Fruit fly (Drosophila melanogaster) whole organism, embryonic: Measurements from ENCODE around the gene CG16953.

ENCODE experiments used
- ATbp ChIP-seq: fragments of 200-800 bp; sonication (Bioruptor generic); optimal IDR thresholded peaks from 2 replicates; lab custom pipeline; 2017; ENCODE audit warnings: missing biosample characterization, mild to moderate bottlenecking, missing genetic modification characterization, missing genetic modification reagents
- Adf1 ChIP-seq: fragments of 200-800 bp; sonication (Bioruptor generic); IDR thresholded peaks from 2 replicates; pipeline ENCODE4 v1.3.6; 2022; ENCODE audit warnings: missing biosample characterization, missing genetic modification characterization
- CG10565 ChIP-seq: fragments of 200-800 bp; sonication (Bioruptor generic); optimal IDR thresholded peaks from 3 replicates; lab custom pipeline; 2016; ENCODE audit warnings: missing biosample characterization, mild to moderate bottlenecking, missing genetic modification characterization
- CG10959 ChIP-seq: fragments of 200-800 bp; sonication (Bioruptor generic); IDR thresholded peaks from 2 replicates; pipeline ENCODE4 v1.3.6; 2022; ENCODE audit warnings: missing biosample characterization, missing genetic modification characterization
- CG11723 ChIP-seq: fragments of 200-800 bp; sonication (Bioruptor generic); optimal IDR thresholded peaks from 2 replicates; lab custom pipeline; 2017; ENCODE audit warnings: missing biosample characterization, mild to moderate bottlenecking, missing genetic modification characterization
- CG12219 ChIP-seq: fragments of 200-800 bp; sonication (Bioruptor generic); optimal IDR thresholded peaks from 3 replicates; lab custom pipeline; 2018; ENCODE audit warnings: missing biosample characterization, mild to moderate bottlenecking, missing genetic modification characterization
- CG12236 ChIP-seq: fragments of 200-800 bp; sonication (Bioruptor generic); optimal IDR thresholded peaks from 2 replicates; lab custom pipeline; 2016; ENCODE audit warnings: missing biosample characterization, missing genetic modification characterization
- CG1233 ChIP-seq: fragments of 200-800 bp; sonication (Bioruptor generic); optimal IDR thresholded peaks from 4 replicates; lab custom pipeline; 2018; ENCODE audit warnings: missing biosample characterization, mild to moderate bottlenecking, missing genetic modification characterization
- CG12769 ChIP-seq: fragments of 200-800 bp; sonication (Bioruptor generic); optimal IDR thresholded peaks from 2 replicates; lab custom pipeline; 2019; ENCODE audit warnings: missing biosample characterization, mild to moderate bottlenecking, missing genetic modification characterization, moderate library complexity
- CG12942 ChIP-seq: fragments of 200-800 bp; sonication (Bioruptor generic); optimal IDR thresholded peaks from 3 replicates; lab custom pipeline; 2016; ENCODE audit warnings: missing biosample characterization, missing genetic modification characterization
- CG13775 ChIP-seq: fragments of 200-800 bp; sonication (Bioruptor generic); optimal IDR thresholded peaks from 3 replicates; lab custom pipeline; 2017; ENCODE audit warnings: missing biosample characterization, mild to moderate bottlenecking, missing genetic modification characterization
- CG13894 ChIP-seq: fragments of 200-800 bp; sonication (Bioruptor generic); optimal IDR thresholded peaks from 3 replicates; lab custom pipeline; 2018; ENCODE audit warnings: missing biosample characterization, mild to moderate bottlenecking, missing genetic modification characterization, moderate library complexity
- CG15269 ChIP-seq: fragments of 200-800 bp; sonication (Bioruptor generic); optimal IDR thresholded peaks from 2 replicates; lab custom pipeline; 2018; ENCODE audit warnings: missing biosample characterization, mild to moderate bottlenecking, missing genetic modification characterization, moderate library complexity
- CG15601 ChIP-seq: fragments of 200-800 bp; sonication (Bioruptor generic); optimal IDR thresholded peaks from 3 replicates; lab custom pipeline; 2019; ENCODE audit warnings: missing biosample characterization, mild to moderate bottlenecking, missing genetic modification characterization, moderate library complexity
- CG16863 ChIP-seq: fragments of 200-800 bp; sonication (Bioruptor generic); optimal IDR thresholded peaks from 3 replicates; lab custom pipeline; 2016; ENCODE audit warnings: missing biosample characterization, missing genetic modification characterization
- CG17385 ChIP-seq: fragments of 200-800 bp; sonication (Bioruptor generic); optimal IDR thresholded peaks from 3 replicates; lab custom pipeline; 2018; ENCODE audit warnings: missing biosample characterization, mild to moderate bottlenecking, missing genetic modification characterization
- CG2199 ChIP-seq: fragments of 200-800 bp; sonication (Bioruptor generic); IDR thresholded peaks from 3 replicates; pipeline ENCODE4 v1.3.6; 2022; ENCODE audit warnings: missing biosample characterization, missing genetic modification characterization
- CG7963 ChIP-seq: fragments of 200-800 bp; sonication (Bioruptor generic); IDR thresholded peaks from 3 replicates; pipeline ENCODE4 v1.3.6; 2022; ENCODE audit warnings: missing biosample characterization, missing genetic modification characterization; ENCODE audit not compliant: partially characterized antibody
- CG8388 ChIP-seq: fragments of 200-800 bp; sonication (Bioruptor generic); optimal IDR thresholded peaks from 2 replicates; lab custom pipeline; 2019; ENCODE audit warnings: missing biosample characterization, mild to moderate bottlenecking, missing genetic modification characterization, moderate library complexity
- CG9817 ChIP-seq: fragments of 200-800 bp; sonication (Bioruptor generic); optimal IDR thresholded peaks from 2 replicates; lab custom pipeline; 2018; ENCODE audit warnings: missing biosample characterization, mild to moderate bottlenecking, missing genetic modification characterization, moderate library complexity
- Deaf1 ChIP-seq: fragments of 200-800 bp; optimal IDR thresholded peaks from 3 replicates; lab custom pipeline; 2019; ENCODE audit warnings: missing biosample characterization, mild to moderate bottlenecking, missing genetic modification characterization, moderate library complexity
- Drgx ChIP-seq: fragments of 200-800 bp; sonication (Bioruptor generic); IDR thresholded peaks from 2 replicates; pipeline ENCODE4 v1.3.6; 2022; ENCODE audit warnings: missing biosample characterization, missing genetic modification characterization
- Fer1 ChIP-seq: fragments of 200-800 bp; sonication (Bioruptor generic); optimal IDR thresholded peaks from 2 replicates; lab custom pipeline; 2017; ENCODE audit warnings: missing biosample characterization, mild to moderate bottlenecking, missing genetic modification characterization
- Fer2 ChIP-seq: fragments of 200-800 bp; sonication (Bioruptor generic); optimal IDR thresholded peaks from 2 replicates; lab custom pipeline; 2018; ENCODE audit warnings: missing biosample characterization, mild to moderate bottlenecking, missing genetic modification characterization, moderate library complexity
- HHEX ChIP-seq: fragments of 200-800 bp; sonication (Bioruptor generic); optimal IDR thresholded peaks from 3 replicates; lab custom pipeline; 2017; ENCODE audit warnings: missing biosample characterization, mild to moderate bottlenecking, missing genetic modification characterization, missing genetic modification reagents
- HmgD ChIP-seq: fragments of 200-800 bp; sonication (Bioruptor generic); optimal IDR thresholded peaks from 3 replicates; lab custom pipeline; 2016; ENCODE audit warnings: missing biosample characterization, missing genetic modification characterization
- MBD-R2 ChIP-seq: fragments of 200-800 bp; sonication (Bioruptor generic); IDR thresholded peaks from 2 replicates; pipeline ENCODE4 v1.3.6; 2022; ENCODE audit warnings: missing biosample characterization, missing genetic modification characterization
- Mad ChIP-seq: fragments of 200-800 bp; sonication (Bioruptor generic); optimal IDR thresholded peaks from 2 replicates; lab custom pipeline; 2016; ENCODE audit warnings: missing biosample characterization, missing genetic modification characterization
- Opbp ChIP-seq: fragments of 200-800 bp; sonication (Bioruptor generic); IDR thresholded peaks from 3 replicates; pipeline ENCODE4 v1.3.6; 2022; ENCODE audit warnings: missing biosample characterization, missing genetic modification characterization; ENCODE audit not compliant: partially characterized antibody
- Optix ChIP-seq: fragments of 200-800 bp; sonication (Bioruptor generic); IDR thresholded peaks from 3 replicates; pipeline ENCODE4 v1.3.6; 2022; ENCODE audit warnings: missing biosample characterization, missing genetic modification characterization
- Stat92E ChIP-seq, 3 experiments: fragments of >200 bp in 2 of 3; fragments of 200-800 bp in 1 of 3; sonication (Bioruptor generic) in 1 of 3; optimal IDR thresholded peaks; 2 replicates each; lab custom pipeline; 2017 to 2019; ENCODE audit warnings: missing biosample characterization in 3 of 3, missing genetic modification characterization in 3 of 3, mild to moderate bottlenecking in 1 of 3, moderate library complexity in 1 of 3
- Xbp1 ChIP-seq: fragments of 200-800 bp; sonication (Bioruptor generic); optimal IDR thresholded peaks from 3 replicates; lab custom pipeline; 2016; ENCODE audit warnings: missing biosample characterization, mild to moderate bottlenecking, missing genetic modification characterization
- YL-1 ChIP-seq: fragments of 200-800 bp; sonication (Bioruptor generic); optimal IDR thresholded peaks from 3 replicates; lab custom pipeline; 2017; ENCODE audit warnings: missing biosample characterization, mild to moderate bottlenecking, missing genetic modification characterization
- ab ChIP-seq: fragments of 200-800 bp; sonication (Bioruptor generic); optimal IDR thresholded peaks from 2 replicates; lab custom pipeline; 2016; ENCODE audit warnings: missing biosample characterization, missing genetic modification characterization
- aop ChIP-seq: fragments of 200-800 bp; sonication (Bioruptor generic); IDR thresholded peaks from 2 replicates; pipeline ENCODE4 v1.3.6; 2022; ENCODE audit warnings: missing biosample characterization, missing genetic modification characterization
- bigmax ChIP-seq: fragments of 200-800 bp; sonication (Bioruptor generic); optimal IDR thresholded peaks from 2 replicates; lab custom pipeline; 2018; ENCODE audit warnings: missing biosample characterization, mild to moderate bottlenecking, missing genetic modification characterization
- disco-r ChIP-seq: fragments of 200-800 bp; sonication (Bioruptor generic); optimal IDR thresholded peaks from 2 replicates; lab custom pipeline; 2016; ENCODE audit warnings: missing biosample characterization, missing genetic modification characterization
- dpn ChIP-seq, 2 experiments: fragments of 200-800 bp; sonication (Bioruptor generic); optimal IDR thresholded peaks; 3 replicates each; lab custom pipeline; 2016; ENCODE audit warnings: missing biosample characterization in 2 of 2, missing genetic modification characterization in 2 of 2
- gce ChIP-seq: fragments of 200-800 bp; sonication (Bioruptor generic); IDR thresholded peaks from 3 replicates; pipeline ENCODE4 v1.3.6; 2022; ENCODE audit warnings: missing biosample characterization, missing genetic modification characterization
- hkb ChIP-seq, 2 experiments: fragments of 200-800 bp in 1 of 2; fragments of >200 bp in 1 of 2; sonication (Bioruptor generic) in 1 of 2; IDR thresholded peaks in 1 of 2; optimal IDR thresholded peaks in 1 of 2; 2 replicates each; pipeline versions ENCODE4 v1.3.6 to Lab custom; 2017 to 2022; ENCODE audit warnings: missing biosample characterization in 1 of 2, missing genetic modification characterization in 1 of 2
- pnt ChIP-seq: fragments of 200-800 bp; sonication (Bioruptor generic); optimal IDR thresholded peaks from 3 replicates; lab custom pipeline; 2016; ENCODE audit warnings: missing biosample characterization, missing genetic modification characterization
- row ChIP-seq: fragments of 200-800 bp; sonication (Bioruptor generic); IDR thresholded peaks from 3 replicates; pipeline ENCODE4 v1.3.6; 2022; ENCODE audit warnings: missing biosample characterization, missing genetic modification characterization
- scrt ChIP-seq: fragments of 200-800 bp; sonication (Bioruptor generic); optimal IDR thresholded peaks from 2 replicates; lab custom pipeline; 2018; ENCODE audit warnings: missing biosample characterization, mild to moderate bottlenecking, missing genetic modification characterization, moderate library complexity
- tll ChIP-seq, 2 experiments: fragments of 200-800 bp in 1 of 2; fragments of >200 bp in 1 of 2; sonication (Bioruptor generic) in 1 of 2; optimal IDR thresholded peaks; 2 replicates each; lab custom pipeline; 2017 to 2019; ENCODE audit warnings: missing biosample characterization in 2 of 2, missing genetic modification characterization in 2 of 2, mild to moderate bottlenecking in 1 of 2, moderate library complexity in 1 of 2
- vnd ChIP-seq: fragments of 200-800 bp; sonication (Bioruptor generic); IDR thresholded peaks from 3 replicates; pipeline ENCODE4 v1.3.6; 2022; ENCODE audit warnings: missing biosample characterization, missing genetic modification characterization; ENCODE audit not compliant: partially characterized antibody
- wek ChIP-seq: fragments of 200-800 bp; sonication (Bioruptor generic); optimal IDR thresholded peaks from 3 replicates; lab custom pipeline; 2018; ENCODE audit warnings: missing biosample characterization, mild to moderate bottlenecking, missing genetic modification characterization, moderate library complexity

Gene CG16953

dm6 chr3R:20550632-20551486 is 34.8 kb downstream of the CG16953 start (continued):
- TF ChIP-seq Opbp (GFP tag; lab: Robert Waterston, UW) (peak; percentile 98), Xbp1 (GFP tag; lab: Kevin White, UChicago) (no peak), vnd (GFP tag; lab: Robert Waterston, UW) (peak; percentile 93), gce (GFP tag; lab: Robert Waterston, UW) (peak; percentile 65; the same call in 1 of the 3 replicates), Adf1 (GFP tag; lab: Robert Waterston, UW) (peak; percentile 33; the same call in 1 of the 2 replicates), CG7963 (GFP tag; lab: Robert Waterston, UW) (peak; percentile 96), CG10959 (GFP tag; lab: Robert Waterston, UW) (no peak; the same call in 1 of the 2 replicates), CG15269 (tag; lab: Kevin White, UChicago) (peak; percentile 52), Deaf1 (tag; lab: Kevin White, UChicago) (peak; percentile 46), Drgx (GFP tag; lab: Robert Waterston, UW) (peak; percentile 27), CG10565 (no peak), CG12942 (GFP tag; lab: Kevin White, UChicago) (peak; percentile 45), tll (GFP tag; optimal IDR thresholded peaks at IDR 0.05; lab: Kevin White, UChicago) (peak in 1 of 2 experiments; percentile 88), CG11723 (GFP tag; lab: Kevin White, UChicago) (peak; percentile 84), CG12769 (tag; lab: Kevin White, UChicago) (peak; percentile 84), CG8388 (GFP tag; lab: Kevin White, UChicago) (peak; percentile 7), scrt (GFP tag; lab: Kevin White, UChicago) (peak; percentile 78), ab (GFP tag; lab: Kevin White, UChicago) (no peak), Mad (GFP tag; lab: Kevin White, UChicago) (peak; percentile 33), ATbp (peak; percentile 95), CG9817 (peak; percentile 49), CG12236 (peak; percentile 84), HHEX (peak; percentile 90), row (no peak; the same call in 2 of the 3 replicates), Fer2 (peak; percentile 51), CG16863 (GFP tag; lab: Kevin White, UChicago) (peak; percentile 61), CG2199 (GFP tag; lab: Robert Waterston, UW) (0 out of 3 replicates have a peak, but pooled peaks have one; percentile 7), Stat92E (GFP tag; optimal IDR thresholded peaks at IDR 0.05; lab: Kevin White, UChicago) (no peak), CG13775 (GFP tag; lab: Kevin White, UChicago) (peak; percentile 10), CG1233 (GFP tag; lab: Kevin White, UChicago) (peak; percentile 92), dpn (GFP tag; optimal IDR thresholded peaks at IDR 0.05; lab: Kevin White, UChicago) (peak; percentile 26 to 35), pnt (GFP tag; lab: Kevin White, UChicago) (peak; percentile 30), Optix (GFP tag; lab: Robert Waterston, UW) (no peak), aop (GFP tag; lab: Robert Waterston, UW) (no peak), YL-1 (GFP tag; lab: Kevin White, UChicago) (peak; percentile 92), MBD-R2 (GFP tag; lab: Robert Waterston, UW) (peak; percentile 38; the same call in 1 of the 2 replicates), CG12219 (GFP tag; lab: Kevin White, UChicago) (peak; percentile 83), CG15601 (peak; percentile 89), hkb (optimal IDR thresholded peaks at IDR 0.05; lab: Kevin White, UChicago) (no peak), hkb (GFP tag; IDR thresholded peaks at IDR 0.05; lab: Robert Waterston, UW) (peak; percentile 83), HmgD (peak; percentile 66), CG13894 (tag; lab: Kevin White, UChicago) (peak; percentile 63), wek (GFP tag; lab: Kevin White, UChicago) (peak; percentile 94), disco-r (GFP tag; lab: Kevin White, UChicago) (peak; percentile 63), bigmax (peak; percentile 49), Fer1 (GFP tag; lab: Kevin White, UChicago) (peak; percentile 91), CG17385 (GFP tag; lab: Kevin White, UChicago) (peak; percentile 74)
